Fruit fly (Drosophila melanogaster) whole organism, embryonic: ENCODE measurements around the gene CG2794.

Experiments
- Antp ChIP-seq: fragments of 200-800 bp; sonication (Bioruptor generic); optimal IDR thresholded peaks from 3 replicates; lab custom pipeline; 2016; ENCODE audit warnings: missing biosample characterization, missing genetic modification characterization
- BEAF-32 ChIP-seq: fragments of 200-800 bp; sonication (Bioruptor generic); optimal IDR thresholded peaks from 3 replicates; lab custom pipeline; 2017; ENCODE audit warnings: missing biosample characterization, missing genetic modification characterization, mild to moderate bottlenecking, moderate library complexity, missing genetic modification reagents
- Bteb2 ChIP-seq: fragments of 200-800 bp; sonication (Bioruptor generic); optimal IDR thresholded peaks from 2 replicates; lab custom pipeline; 2016; ENCODE audit warnings: missing biosample characterization, missing genetic modification characterization
- CG10366 ChIP-seq: fragments of 200-800 bp; sonication (Bioruptor generic); IDR thresholded peaks from 2 replicates; pipeline ENCODE4 v1.3.6; 2022; ENCODE audit warnings: missing biosample characterization, missing genetic modification characterization
- CG10543 ChIP-seq: fragments of 200-800 bp; sonication (Bioruptor generic); optimal IDR thresholded peaks from 3 replicates; lab custom pipeline; 2017; ENCODE audit warnings: missing biosample characterization, mild to moderate bottlenecking, missing genetic modification characterization, moderate library complexity
- CG10959 ChIP-seq: fragments of 200-800 bp; sonication (Bioruptor generic); IDR thresholded peaks from 2 replicates; pipeline ENCODE4 v1.3.6; 2022; ENCODE audit warnings: missing biosample characterization, missing genetic modification characterization
- CG12236 ChIP-seq: fragments of 200-800 bp; sonication (Bioruptor generic); optimal IDR thresholded peaks from 2 replicates; lab custom pipeline; 2016; ENCODE audit warnings: missing biosample characterization, missing genetic modification characterization
- CG12769 ChIP-seq: fragments of 200-800 bp; sonication (Bioruptor generic); optimal IDR thresholded peaks from 2 replicates; lab custom pipeline; 2019; ENCODE audit warnings: missing biosample characterization, mild to moderate bottlenecking, missing genetic modification characterization, moderate library complexity
- CG13296 ChIP-seq: fragments of 200-800 bp; sonication (Bioruptor generic); optimal IDR thresholded peaks from 3 replicates; lab custom pipeline; 2018; ENCODE audit warnings: missing biosample characterization, mild to moderate bottlenecking, missing genetic modification characterization
- CG16813 ChIP-seq: fragments of 200-800 bp; sonication (Bioruptor generic); IDR thresholded peaks from 3 replicates; pipeline ENCODE4 v1.3.6; 2022; ENCODE audit warnings: missing biosample characterization, missing genetic modification characterization; ENCODE audit not compliant: partially characterized antibody
- CG3163 ChIP-seq: fragments of 200-800 bp; sonication (Bioruptor generic); optimal IDR thresholded peaks from 3 replicates; lab custom pipeline; 2016; ENCODE audit warnings: missing biosample characterization, missing genetic modification characterization
- CG32767 ChIP-seq: fragments of 200-800 bp; sonication (Bioruptor generic); IDR thresholded peaks from 2 replicates; pipeline ENCODE4 v1.3.6; 2022; ENCODE audit warnings: missing biosample characterization, missing genetic modification characterization
- CG3726 ChIP-seq: fragments of 200-800 bp; sonication (Bioruptor generic); IDR thresholded peaks from 3 replicates; pipeline ENCODE4, ENCODE4 v1.3.6; 2022; ENCODE audit warnings: missing biosample characterization, missing genetic modification characterization
- CG4424 ChIP-seq: fragments of 200-800 bp; sonication (Bioruptor generic); optimal IDR thresholded peaks from 3 replicates; lab custom pipeline; 2016; ENCODE audit warnings: missing biosample characterization, missing genetic modification characterization
- CG6683 ChIP-seq: fragments of 200-800 bp; sonication (Bioruptor generic); optimal IDR thresholded peaks from 2 replicates; lab custom pipeline; 2017; ENCODE audit warnings: missing biosample characterization, mild to moderate bottlenecking, missing genetic modification characterization, missing genetic modification reagents
- CG7745 ChIP-seq: fragments of 200-800 bp; sonication (Bioruptor generic); optimal IDR thresholded peaks from 2 replicates; lab custom pipeline; 2018; ENCODE audit warnings: missing biosample characterization, mild to moderate bottlenecking, missing genetic modification characterization, moderate library complexity
- CG7987 ChIP-seq: fragments of 200-800 bp; sonication (Bioruptor generic); optimal IDR thresholded peaks from 2 replicates; lab custom pipeline; 2018; ENCODE audit warnings: missing biosample characterization, mild to moderate bottlenecking, missing genetic modification characterization, moderate library complexity
- CG8388 ChIP-seq: fragments of 200-800 bp; sonication (Bioruptor generic); optimal IDR thresholded peaks from 2 replicates; lab custom pipeline; 2019; ENCODE audit warnings: missing biosample characterization, mild to moderate bottlenecking, missing genetic modification characterization, moderate library complexity
- CG9437 ChIP-seq: fragments of 200-800 bp; sonication (Bioruptor generic); optimal IDR thresholded peaks from 2 replicates; lab custom pipeline; 2018; ENCODE audit warnings: missing biosample characterization, mild to moderate bottlenecking, missing genetic modification characterization
- CG9797 ChIP-seq: fragments of 200-800 bp; sonication (Bioruptor generic); optimal IDR thresholded peaks from 3 replicates; lab custom pipeline; 2018; ENCODE audit warnings: missing biosample characterization, mild to moderate bottlenecking, missing genetic modification characterization
- Camta ChIP-seq: fragments of 200-800 bp; sonication (Bioruptor generic); optimal IDR thresholded peaks from 2 replicates; lab custom pipeline; 2016; ENCODE audit warnings: missing biosample characterization, missing genetic modification characterization
- D ChIP-seq, 2 experiments: fragments of 200-800 bp in 1 of 2; fragments of >200 bp in 1 of 2; sonication (Bioruptor generic) in 1 of 2; optimal IDR thresholded peaks; 2 replicates in 1 of 2; 3 replicates in 1 of 2; lab custom pipeline; 2017; ENCODE audit warnings: mild to moderate bottlenecking in 1 of 2, missing biosample characterization in 1 of 2, missing genetic modification characterization in 1 of 2, missing genetic modification reagents in 1 of 2
- H2.0 ChIP-seq: fragments of 200-800 bp; sonication (Bioruptor generic); IDR thresholded peaks from 2 replicates; pipeline ENCODE4 v1.3.6; 2022; ENCODE audit warnings: missing biosample characterization, missing genetic modification characterization
- Mrtf ChIP-seq: fragments of 200-800 bp; sonication (Bioruptor generic); IDR thresholded peaks from 3 replicates; pipeline ENCODE4 v1.3.6; 2022; ENCODE audit warnings: missing biosample characterization, missing genetic modification characterization
- Neu2 ChIP-seq: fragments of 200-800 bp; sonication (Bioruptor generic); optimal IDR thresholded peaks from 3 replicates; lab custom pipeline; 2016; ENCODE audit warnings: missing biosample characterization, missing genetic modification characterization, borderline replicate concordance
- Ravus ChIP-seq: fragments of 200-800 bp; sonication (Bioruptor generic); IDR thresholded peaks from 2 replicates; pipeline ENCODE4 v1.3.6; 2022; ENCODE audit warnings: missing biosample characterization, missing genetic modification characterization
- ab ChIP-seq: fragments of 200-800 bp; sonication (Bioruptor generic); optimal IDR thresholded peaks from 2 replicates; lab custom pipeline; 2016; ENCODE audit warnings: missing biosample characterization, missing genetic modification characterization
- bowl ChIP-seq: fragments of 200-800 bp; sonication (Bioruptor generic); IDR thresholded peaks from 2 replicates; pipeline ENCODE4 v1.3.6; 2022; ENCODE audit warnings: missing biosample characterization, missing genetic modification characterization
- cad ChIP-seq: fragments of >200 bp; optimal IDR thresholded peaks from 2 replicates; lab custom pipeline; 2017; ENCODE audit warnings: missing biosample characterization, missing genetic modification characterization
- cg ChIP-seq: fragments of 200-800 bp; sonication (Bioruptor generic); optimal IDR thresholded peaks from 3 replicates; lab custom pipeline; 2019; ENCODE audit warnings: missing biosample characterization, mild to moderate bottlenecking, missing genetic modification characterization, moderate library complexity
- chif ChIP-seq, 2 experiments: fragments of 200-800 bp; sonication (Bioruptor generic); optimal IDR thresholded peaks; 3 replicates each; lab custom pipeline; 2016; ENCODE audit warnings: missing biosample characterization in 2 of 2, missing genetic modification characterization in 2 of 2
- chm ChIP-seq: fragments of 200-800 bp; sonication (Bioruptor generic); IDR thresholded peaks from 2 replicates; pipeline ENCODE4 v1.3.6; 2022; ENCODE audit warnings: missing biosample characterization, missing genetic modification characterization
- cwo ChIP-seq: fragments of 200-800 bp; sonication (Bioruptor generic); optimal IDR thresholded peaks from 3 replicates; lab custom pipeline; 2017; ENCODE audit warnings: missing biosample characterization, missing genetic modification characterization, mild to moderate bottlenecking, moderate library complexity, missing genetic modification reagents
- dimm ChIP-seq: fragments of 200-800 bp; sonication (Bioruptor generic); IDR thresholded peaks from 2 replicates; pipeline ENCODE4 v1.3.6; 2022; ENCODE audit warnings: missing biosample characterization, missing genetic modification characterization
- disco-r ChIP-seq: fragments of 200-800 bp; sonication (Bioruptor generic); optimal IDR thresholded peaks from 2 replicates; lab custom pipeline; 2016; ENCODE audit warnings: missing biosample characterization, missing genetic modification characterization
- dpn ChIP-seq, 2 experiments: fragments of 200-800 bp; sonication (Bioruptor generic); optimal IDR thresholded peaks; 3 replicates each; lab custom pipeline; 2016; ENCODE audit warnings: missing biosample characterization in 2 of 2, missing genetic modification characterization in 2 of 2
- fru ChIP-seq: fragments of >200 bp; optimal IDR thresholded peaks from 2 replicates; lab custom pipeline; 2017
- gcm2 ChIP-seq: fragments of 200-800 bp; sonication (Bioruptor generic); optimal IDR thresholded peaks from 2 replicates; lab custom pipeline; 2016; ENCODE audit warnings: missing biosample characterization, missing genetic modification characterization
- gt ChIP-seq: fragments of 200-800 bp; sonication (Bioruptor generic); IDR thresholded peaks from 2 replicates; pipeline ENCODE4 v1.3.6; 2022; ENCODE audit warnings: missing biosample characterization, missing genetic modification characterization
- klu ChIP-seq: fragments of 200-800 bp; sonication (Bioruptor generic); IDR thresholded peaks from 2 replicates; pipeline ENCODE4 v1.3.6; 2022; ENCODE audit warnings: missing biosample characterization, missing genetic modification characterization
- nom ChIP-seq: fragments of 200-800 bp; sonication (Bioruptor generic); optimal IDR thresholded peaks from 2 replicates; lab custom pipeline; 2017; ENCODE audit warnings: missing biosample characterization, missing genetic modification characterization, mild to moderate bottlenecking, moderate library complexity, missing genetic modification reagents
- p53 ChIP-seq: fragments of 200-800 bp; sonication (Bioruptor generic); optimal IDR thresholded peaks from 2 replicates; lab custom pipeline; 2016; ENCODE audit warnings: missing biosample characterization, missing genetic modification characterization
- pan ChIP-seq, 4 experiments: fragments of >200 bp in 3 of 4; fragments of 200-800 bp in 1 of 4; sonication (Bioruptor generic) in 1 of 4; optimal IDR thresholded peaks in 3 of 4; IDR thresholded peaks in 1 of 4; 2 replicates each; pipeline versions ENCODE4 v1.3.6 to Lab custom; 2017 to 2022; ENCODE audit warnings: missing biosample characterization in 2 of 4, missing genetic modification characterization in 2 of 4, mixed read lengths in 1 of 4
- pum ChIP-seq: fragments of 200-800 bp; sonication (Bioruptor generic); optimal IDR thresholded peaks from 2 replicates; lab custom pipeline; 2016; ENCODE audit warnings: missing biosample characterization, missing genetic modification characterization
- row ChIP-seq: fragments of 200-800 bp; sonication (Bioruptor generic); IDR thresholded peaks from 3 replicates; pipeline ENCODE4 v1.3.6; 2022; ENCODE audit warnings: missing biosample characterization, missing genetic modification characterization
- sim ChIP-seq: fragments of 200-800 bp; sonication (Bioruptor generic); IDR thresholded peaks from 2 replicates; pipeline ENCODE4 v1.3.6; 2022; ENCODE audit warnings: missing biosample characterization, missing genetic modification characterization
- slou ChIP-seq: fragments of 200-800 bp; sonication (Bioruptor generic); optimal IDR thresholded peaks from 3 replicates; lab custom pipeline; 2016; ENCODE audit warnings: missing biosample characterization, missing genetic modification characterization
- sob ChIP-seq: fragments of 200-800 bp; sonication (Bioruptor generic); IDR thresholded peaks from 2 replicates; pipeline ENCODE4 v1.3.6; 2022; ENCODE audit warnings: missing biosample characterization, missing genetic modification characterization
- tgo ChIP-seq: fragments of 200-800 bp; sonication (Bioruptor generic); IDR thresholded peaks from 3 replicates; pipeline ENCODE4 v1.3.6; 2022; ENCODE audit warnings: missing biosample characterization, missing genetic modification characterization

Gene CG2794

DNA sequence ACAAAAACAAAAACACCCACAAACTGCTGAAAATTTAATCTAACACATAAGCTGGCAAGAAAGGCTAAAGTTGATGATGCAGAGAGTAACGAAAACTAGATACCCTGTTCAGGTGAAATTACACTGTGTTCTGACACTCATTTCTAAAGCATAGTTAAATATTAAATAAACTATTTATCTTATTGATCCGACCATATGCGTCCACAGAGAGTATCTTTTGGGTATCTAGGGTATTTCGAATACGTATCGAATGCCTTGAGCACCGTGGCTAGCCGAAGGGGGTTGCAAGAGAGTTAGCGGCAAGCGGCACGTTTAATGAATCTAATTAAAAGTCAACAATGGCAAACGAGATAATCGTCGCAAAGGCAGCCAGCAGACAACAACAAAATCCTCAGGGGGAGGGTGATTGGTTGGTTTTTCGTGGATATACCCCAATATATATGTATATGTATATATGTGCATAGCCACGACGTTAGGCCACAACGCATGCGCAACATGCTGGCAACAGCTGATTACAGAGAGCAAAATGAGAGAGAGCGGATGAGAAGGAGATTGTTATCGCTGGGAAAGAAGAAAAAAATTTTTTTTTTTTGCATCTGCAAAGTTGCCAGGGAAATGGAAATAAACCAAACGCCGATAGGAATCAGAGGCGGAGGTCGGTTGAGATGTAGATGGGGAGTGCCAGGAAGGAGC, 41.9 kb upstream of the CG2794 start (continued):
- TF ChIP-seq CG12236 (GFP tag; lab: Kevin White, UChicago) (no peak), klu (GFP tag; lab: Robert Waterston, UW) (no peak; the same call in 1 of the 2 replicates), CG4424 (GFP tag; lab: Kevin White, UChicago) (peak; percentile 86), Mrtf (peak; percentile 61; the same call in 2 of the 3 replicates), D (optimal IDR thresholded peaks at IDR 0.05; lab: Kevin White, UChicago) (no peak), D (GFP tag; optimal IDR thresholded peaks at IDR 0.05; lab: Kevin White, UChicago) (peak; percentile 82), sim (GFP tag; lab: Robert Waterston, UW) (peak; percentile 57; the same call in 1 of the 2 replicates), CG10959 (GFP tag; lab: Robert Waterston, UW) (peak; percentile 90), sob (peak; percentile 68), pum (peak; percentile 46), CG9437 (GFP tag; lab: Kevin White, UChicago) (peak; percentile 48), ab (peak; percentile 19), BEAF-32 (GFP tag; lab: Kevin White, UChicago) (no peak), CG7745 (tag; lab: Kevin White, UChicago) (peak; percentile 62), CG32767 (GFP tag; lab: Robert Waterston, UW) (peak; percentile 87), Bteb2 (no peak), nom (GFP tag; lab: Kevin White, UChicago) (no peak), CG13296 (peak; percentile 58), H2.0 (GFP tag; lab: Robert Waterston, UW) (peak; percentile 81), fru (lab: Kevin White, UChicago) (no peak), p53 (no peak), CG3163 (GFP tag; lab: Kevin White, UChicago) (no peak), CG12769 (tag; lab: Kevin White, UChicago) (peak; percentile 83), pan (optimal IDR thresholded peaks at IDR 0.05; lab: Kevin White, UChicago) (peak in 1 of 2 experiments; percentile 72), pan (GFP tag; optimal IDR thresholded peaks at IDR 0.05 in 1 of 2, IDR thresholded peaks at IDR 0.05 in 1 of 2) (peak; percentile 44 to 93), cwo (peak; percentile 75), row (GFP tag; lab: Robert Waterston, UW) (peak; percentile 92), Neu2 (GFP tag; lab: Kevin White, UChicago) (no peak), CG6683 (GFP tag; lab: Kevin White, UChicago) (peak; percentile 32), CG9797 (GFP tag; lab: Kevin White, UChicago) (no peak), gt (GFP tag; lab: Robert Waterston, UW) (peak; percentile 43; the same call in 1 of the 2 replicates), cad (no peak), Antp (GFP tag; lab: Kevin White, UChicago) (peak; percentile 27), dpn (GFP tag; optimal IDR thresholded peaks at IDR 0.05; lab: Kevin White, UChicago) (peak in 1 of 2 experiments; percentile 66), Camta (peak; percentile 61), slou (no peak), chm (GFP tag; lab: Robert Waterston, UW) (peak; percentile 82), CG3726 (GFP tag; lab: Robert Waterston, UW) (peak; percentile 56; the same call in 1 of the 3 replicates), CG10543 (no peak), CG7987 (GFP tag; lab: Kevin White, UChicago) (peak; percentile 60), chif (GFP tag; optimal IDR thresholded peaks at IDR 0.05; lab: Kevin White, UChicago) (peak; percentile 57 to 82), disco-r (GFP tag; lab: Kevin White, UChicago) (no peak), CG10366 (GFP tag; lab: Robert Waterston, UW) (peak; percentile 71), CG16813 (no peak), gcm2 (GFP tag; lab: Kevin White, UChicago) (no peak), CG8388 (GFP tag; lab: Kevin White, UChicago) (peak; percentile 73), dimm (GFP tag; lab: Robert Waterston, UW) (peak; percentile 77), Ravus (GFP tag; lab: Robert Waterston, UW) (peak; percentile 28), bowl (GFP tag; lab: Robert Waterston, UW) (0 out of 2 replicates have a peak, but pooled peaks have one; percentile 32), tgo (peak; percentile 74), cg (GFP tag; lab: Kevin White, UChicago) (no peak)
